Fruit fly (Drosophila melanogaster) whole organism, embryonic: ENCODE results near the gene nolo.

Source experiments
- ewg ChIP-seq: fragments of 200-800 bp; sonication (Bioruptor generic); optimal IDR thresholded peaks from 3 replicates; lab custom pipeline; 2017; ENCODE audit warnings: mild to moderate bottlenecking, missing biosample characterization, missing genetic modification reagents, missing genetic modification characterization
- tio ChIP-seq: fragments of 200-800 bp; sonication (Bioruptor generic); optimal IDR thresholded peaks from 2 replicates; lab custom pipeline; 2017; ENCODE audit warnings: missing biosample characterization, missing genetic modification characterization, inconsistent platforms

dm6 chr2L:21753448-21753908, 69.6 kb downstream of the nolo start:
- TF ChIP-seq ewg (no peak), tio (GFP tag; lab: Kevin White, UChicago) (no peak)
